Worm (Caenorhabditis elegans) whole organism, L1 larva: ENCODE data around the gene hex-3.

ENCODE experiments used
- C04F5.9 ChIP-seq: sonication (generic microtip); optimal IDR thresholded peaks from 2 replicates; lab custom pipeline; 2016; ENCODE audit warnings: missing genetic modification characterization, missing compliant biosample characterization
- C16A3.4 ChIP-seq: fragments of 150-350 bp; optimal IDR thresholded peaks from 2 replicates; lab custom pipeline; 2014; ENCODE audit warnings: missing biosample characterization, missing genetic modification characterization
- C34B4.2 ChIP-seq: sonication (generic microtip); optimal IDR thresholded peaks from 2 replicates; lab custom pipeline; 2017; ENCODE audit warnings: mild to moderate bottlenecking, missing genetic modification characterization, missing compliant biosample characterization
- F16B12.6 ChIP-seq: fragments of 150-350 bp; optimal IDR thresholded peaks from 2 replicates; lab custom pipeline; 2014; ENCODE audit warnings: missing biosample characterization, missing genetic modification characterization
- alr-1 ChIP-seq: fragments of 200-800 bp; sonication (Bioruptor generic); optimal IDR thresholded peaks from 2 replicates; lab custom pipeline; 2018; ENCODE audit warnings: borderline replicate concordance, mild to moderate bottlenecking, missing genetic modification characterization, missing compliant biosample characterization
- ama-1 ChIP-seq: fragments of 150-350 bp; optimal IDR thresholded peaks from 2 replicates; lab custom pipeline; 2014
- ceh-63 ChIP-seq: fragments of 200-800 bp; sonication (Bioruptor generic); optimal IDR thresholded peaks from 2 replicates; lab custom pipeline; 2018; ENCODE audit warnings: mild to moderate bottlenecking, missing genetic modification characterization, missing compliant biosample characterization
- ceh-8 ChIP-seq: fragments of 200-800 bp; sonication (Bioruptor generic); optimal IDR thresholded peaks from 2 replicates; lab custom pipeline; 2018; ENCODE audit warnings: mild to moderate bottlenecking, missing genetic modification characterization, moderate library complexity, missing compliant biosample characterization
- ceh-82 ChIP-seq, 3 experiments: fragments of 150-350 bp in 1 of 3; sonication (generic microtip) in 2 of 3; optimal IDR thresholded peaks; 2 replicates each; lab custom pipeline; 2014 to 2017; ENCODE audit warnings: missing biosample characterization in 3 of 3, missing genetic modification characterization in 3 of 3
- ces-1 ChIP-seq: fragments of 150-350 bp; optimal IDR thresholded peaks from 2 replicates; lab custom pipeline; 2014; ENCODE audit warnings: missing biosample characterization, missing genetic modification reagents, missing genetic modification characterization
- dpl-1 ChIP-seq, 3 experiments: fragments of 150-350 bp in 2 of 3; sonication (generic microtip) in 1 of 3; optimal IDR thresholded peaks; 2 replicates each; lab custom pipeline; 2014 to 2017; ENCODE audit warnings: missing biosample characterization in 3 of 3, missing genetic modification characterization in 3 of 3, missing genetic modification reagents in 3 of 3
- dsc-1 ChIP-seq: sonication (generic microtip); optimal IDR thresholded peaks from 2 replicates; lab custom pipeline; 2016; ENCODE audit warnings: mild to moderate bottlenecking, missing genetic modification characterization, missing compliant biosample characterization
- egl-27 ChIP-seq, 2 experiments: fragments of 150-350 bp in 1 of 2; sonication (generic microtip); optimal IDR thresholded peaks; 3 replicates each; lab custom pipeline; 2017 to 2018; ENCODE audit warnings: missing biosample characterization in 2 of 2, missing genetic modification characterization in 2 of 2, missing genetic modification reagents in 2 of 2
- elt-3 ChIP-seq, 6 experiments: fragments of 150-350 bp in 1 of 6; sonication (generic microtip); optimal IDR thresholded peaks; 2 replicates each; lab custom pipeline; 2017 to 2018; ENCODE audit warnings: missing biosample characterization in 6 of 6, missing genetic modification characterization in 6 of 6, inconsistent platforms in 1 of 6
- fkh-10 ChIP-seq: sonication (generic microtip); optimal IDR thresholded peaks from 2 replicates; lab custom pipeline; 2017; ENCODE audit warnings: missing biosample characterization, missing genetic modification reagents, missing genetic modification characterization
- fkh-8 ChIP-seq: sonication (generic microtip); optimal IDR thresholded peaks from 2 replicates; lab custom pipeline; 2016; ENCODE audit warnings: mild to moderate bottlenecking, missing genetic modification characterization, missing compliant biosample characterization
- fos-1 ChIP-seq: fragments of 150-350 bp; optimal IDR thresholded peaks from 2 replicates; lab custom pipeline; 2014; ENCODE audit warnings: missing biosample characterization, missing genetic modification characterization
- hpl-2 ChIP-seq: fragments of 150-350 bp; optimal IDR thresholded peaks from 2 replicates; lab custom pipeline; 2014; ENCODE audit warnings: missing biosample characterization, missing genetic modification reagents, missing genetic modification characterization
- isw-1 ChIP-seq: fragments of 200-800 bp; sonication (Bioruptor generic); IDR thresholded peaks from 2 replicates; pipeline ENCODE4 v1.3.6; 2022; ENCODE audit warnings: missing genetic modification characterization, missing compliant biosample characterization
- jun-1 ChIP-seq: fragments of 150-350 bp; optimal IDR thresholded peaks from 2 replicates; lab custom pipeline; 2014; ENCODE audit warnings: missing biosample characterization, missing genetic modification reagents, missing genetic modification characterization
- lin-13 ChIP-seq: fragments of 150-350 bp; optimal IDR thresholded peaks from 2 replicates; lab custom pipeline; 2014; ENCODE audit warnings: missing biosample characterization, missing genetic modification reagents, missing genetic modification characterization
- lin-14 ChIP-seq: fragments of 200-800 bp; sonication (Bioruptor generic); optimal IDR thresholded peaks from 2 replicates; lab custom pipeline; 2018; ENCODE audit warnings: mild to moderate bottlenecking, missing genetic modification characterization, moderate library complexity, missing compliant biosample characterization
- lin-15B ChIP-seq: fragments of 150-350 bp; sonication (generic microtip); optimal IDR thresholded peaks from 3 replicates; lab custom pipeline; 2014; ENCODE audit warnings: missing biosample characterization, missing genetic modification characterization
- lin-35 ChIP-seq, 2 experiments: fragments of 150-350 bp; optimal IDR thresholded peaks; 2 replicates each; lab custom pipeline; 2014; ENCODE audit warnings: missing biosample characterization in 2 of 2, missing genetic modification characterization in 2 of 2, missing genetic modification reagents in 2 of 2
- lin-39 ChIP-seq: fragments of 150-350 bp; optimal IDR thresholded peaks from 2 replicates; lab custom pipeline; 2014; ENCODE audit warnings: missing biosample characterization, missing genetic modification reagents, missing genetic modification characterization
- lsy-2 ChIP-seq, 2 experiments: fragments of 150-350 bp; optimal IDR thresholded peaks; 2 replicates each; lab custom pipeline; 2014; ENCODE audit warnings: missing biosample characterization in 2 of 2, missing genetic modification characterization in 2 of 2
- mdl-1 ChIP-seq, 2 experiments: fragments of 150-350 bp; optimal IDR thresholded peaks; 2 replicates each; lab custom pipeline; 2014 to 2017; ENCODE audit warnings: missing biosample characterization in 2 of 2, missing genetic modification characterization in 2 of 2, inconsistent platforms in 1 of 2
- mep-1 ChIP-seq: fragments of 150-350 bp; optimal IDR thresholded peaks from 2 replicates; lab custom pipeline; 2014; ENCODE audit warnings: missing biosample characterization, missing genetic modification characterization
- nhr-12 ChIP-seq: sonication (generic microtip); optimal IDR thresholded peaks from 2 replicates; lab custom pipeline; 2017; ENCODE audit warnings: missing biosample characterization, missing genetic modification characterization
- nhr-19 ChIP-seq: fragments of 200-800 bp; sonication (Bioruptor generic); conservative IDR thresholded peaks from 2 replicates; pipeline ENCODE4 v1.3.6; 2022; ENCODE audit warnings: missing genetic modification characterization, missing compliant biosample characterization
- nhr-237 ChIP-seq: fragments of 150-350 bp; optimal IDR thresholded peaks from 2 replicates; lab custom pipeline; 2014; ENCODE audit warnings: missing biosample characterization, missing genetic modification characterization
- nhr-71 ChIP-seq: sonication (generic microtip); optimal IDR thresholded peaks from 2 replicates; lab custom pipeline; 2016; ENCODE audit warnings: mild to moderate bottlenecking, missing genetic modification characterization, moderate library complexity, missing compliant biosample characterization
- nhr-76 ChIP-seq: sonication (generic microtip); optimal IDR thresholded peaks from 2 replicates; lab custom pipeline; 2017; ENCODE audit warnings: missing biosample characterization, missing genetic modification characterization
- nhr-84 ChIP-seq: sonication (generic microtip); optimal IDR thresholded peaks from 2 replicates; lab custom pipeline; 2017; ENCODE audit warnings: missing biosample characterization, missing genetic modification characterization
- nhr-85 ChIP-seq: sonication (generic microtip); peaks from one replicate; lab custom pipeline; 2016; ENCODE audit warnings: missing genetic modification characterization, inconsistent platforms, missing compliant biosample characterization
- nhr-90 ChIP-seq: sonication (generic microtip); optimal IDR thresholded peaks from 2 replicates; lab custom pipeline; 2016; ENCODE audit warnings: mild to moderate bottlenecking, missing genetic modification characterization, missing compliant biosample characterization; ENCODE audit not compliant: poor library complexity
- pax-3 ChIP-seq: fragments of 200-800 bp; sonication (Bioruptor generic); optimal IDR thresholded peaks from 2 replicates; lab custom pipeline; 2018; ENCODE audit warnings: mild to moderate bottlenecking, missing genetic modification characterization, moderate library complexity, missing compliant biosample characterization
- pqm-1 ChIP-seq: sonication (generic microtip); optimal IDR thresholded peaks from 3 replicates; lab custom pipeline; 2017; ENCODE audit warnings: missing biosample characterization, missing genetic modification characterization
- rnt-1 ChIP-seq: sonication (generic microtip); optimal IDR thresholded peaks from 2 replicates; lab custom pipeline; 2016; ENCODE audit warnings: mild to moderate bottlenecking, missing genetic modification characterization, moderate library complexity, missing compliant biosample characterization
- snu-23 ChIP-seq: sonication (generic microtip); optimal IDR thresholded peaks from 2 replicates; lab custom pipeline; 2016; ENCODE audit warnings: missing genetic modification characterization, missing compliant biosample characterization
- sptf-1 ChIP-seq: fragments of 150-350 bp; optimal IDR thresholded peaks from 2 replicates; lab custom pipeline; 2014; ENCODE audit warnings: missing biosample characterization, missing genetic modification characterization
- sup-37 ChIP-seq: fragments of 200-800 bp; sonication (Bioruptor generic); optimal IDR thresholded peaks from 2 replicates; lab custom pipeline; 2018; ENCODE audit warnings: mild to moderate bottlenecking, missing genetic modification characterization, missing compliant biosample characterization
- swsn-7 ChIP-seq: sonication (generic microtip); optimal IDR thresholded peaks from 2 replicates; lab custom pipeline; 2016; ENCODE audit warnings: missing genetic modification characterization, missing compliant biosample characterization
- tlp-1 ChIP-seq: fragments of 150-350 bp; optimal IDR thresholded peaks from 2 replicates; lab custom pipeline; 2014; ENCODE audit warnings: missing biosample characterization, missing genetic modification characterization
- unc-62 ChIP-seq: fragments of 150-350 bp; optimal IDR thresholded peaks from 2 replicates; lab custom pipeline; 2014; ENCODE audit warnings: missing biosample characterization, missing genetic modification reagents, missing genetic modification characterization
- unc-86 ChIP-seq: sonication (generic microtip); optimal IDR thresholded peaks from 2 replicates; lab custom pipeline; 2016; ENCODE audit warnings: missing genetic modification characterization, missing compliant biosample characterization
- unc-98 ChIP-seq: fragments of 200-800 bp; sonication (Bioruptor generic); IDR thresholded peaks from 2 replicates; pipeline ENCODE4 v1.3.6; 2022; ENCODE audit warnings: missing genetic modification characterization, missing compliant biosample characterization
- vab-15 ChIP-seq: sonication (generic microtip); optimal IDR thresholded peaks from 2 replicates; lab custom pipeline; 2017; ENCODE audit warnings: missing genotype, mild to moderate bottlenecking, missing genetic modification characterization, missing compliant biosample characterization
- xbp-1 ChIP-seq: sonication (generic microtip); optimal IDR thresholded peaks from 2 replicates; lab custom pipeline; 2016; ENCODE audit warnings: missing genetic modification characterization, missing compliant biosample characterization
- zip-4 ChIP-seq: fragments of 200-800 bp; sonication (Bioruptor generic); optimal IDR thresholded peaks from 2 replicates; lab custom pipeline; 2018; ENCODE audit warnings: mild to moderate bottlenecking, missing genetic modification characterization, moderate library complexity, missing compliant biosample characterization
- ztf-4 ChIP-seq: fragments of 150-350 bp; optimal IDR thresholded peaks from 2 replicates; lab custom pipeline; 2014; ENCODE audit warnings: missing biosample characterization, missing genetic modification characterization

Gene hex-3

DNA sequence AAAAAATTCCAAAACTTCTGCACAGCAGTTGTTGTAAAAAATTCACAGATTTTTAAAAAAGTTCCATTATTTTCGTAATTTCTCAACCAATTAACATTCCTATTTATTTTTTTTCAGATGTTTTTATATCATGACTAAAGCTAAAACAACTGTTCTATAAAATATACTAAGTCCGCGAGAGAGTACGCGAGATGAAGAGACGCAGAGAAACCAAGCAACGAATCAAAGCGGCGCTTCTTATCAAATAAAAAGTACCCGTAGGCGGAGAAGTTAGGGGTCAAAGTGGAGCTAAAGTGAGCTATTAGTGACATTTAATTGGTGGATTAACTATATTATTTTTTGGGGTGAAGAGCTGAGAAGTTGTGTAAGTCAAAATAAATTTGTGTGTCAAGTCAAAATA lies 16.4 kb upstream of the hex-3 start, which contains the start of gene sbsp-1:
TSS of gene sbsp-1 (plus strand) at position 301 of the 400 bp plus-strand sequence.
- TF ChIP-seq lsy-2 (tag; optimal IDR thresholded peaks at IDR 0.05; lab: Kevin White, UChicago) (no peak), dsc-1 (tag; lab: Kevin White, UChicago) (no peak), nhr-237 (no peak), unc-86 (no peak), fos-1 (no peak), ama-1 (lab: Kevin White, UChicago) (no peak), xbp-1 (tag; lab: Kevin White, UChicago) (no peak), nhr-76 (tag; lab: Kevin White, UChicago) (no peak), elt-3 (tag; optimal IDR thresholded peaks at IDR 0.05; lab: Kevin White, UChicago) (no peak), fkh-10 (GFP tag; lab: Kevin White, UChicago) (no peak), ces-1 (no peak), mdl-1 (tag; optimal IDR thresholded peaks at IDR 0.05; lab: Kevin White, UChicago) (no peak), sptf-1 (no peak), lin-14 (no peak)

DNA sequence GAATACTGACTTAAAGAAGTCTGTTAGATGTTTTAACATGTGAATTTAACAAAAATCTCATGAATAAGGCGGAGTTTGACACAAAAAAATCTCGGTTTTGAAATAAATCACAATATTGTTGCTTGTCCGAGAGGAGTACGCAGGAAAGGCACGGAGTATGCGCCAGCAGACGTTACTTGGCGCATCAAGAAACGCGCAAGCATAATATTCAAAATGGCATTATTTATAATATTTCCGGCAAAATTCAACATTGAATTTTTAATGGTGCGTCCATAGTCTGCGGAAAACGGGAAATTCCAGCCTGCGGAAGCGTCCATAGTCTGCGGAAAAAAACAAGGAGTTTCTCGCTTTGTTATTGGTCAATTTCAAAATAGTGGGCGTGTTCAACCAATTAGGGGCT lies 4.1 kb upstream of the hex-3 start, which contains the start of gene pde-12:
TSS of gene pde-12 (minus strand) at position 148 of the 400 bp plus-strand sequence.
- no peak for TF ChIP-seq C34B4.2 (tag; lab: Kevin White, UChicago)
- TF ChIP-seq mep-1: peak; percentile 94
- TF ChIP-seq C04F5.9 (tag; lab: Kevin White, UChicago): peak; percentile 81
- TF ChIP-seq nhr-84 (tag; lab: Kevin White, UChicago): no peak
- peak; percentile 13 for TF ChIP-seq nhr-237
- peak; percentile 79 for TF ChIP-seq pax-3 (tag; lab: Kevin White, UChicago)
- peak; percentile 91 for TF ChIP-seq nhr-19 (GFP tag; lab: Robert Waterston, UW)
- TF ChIP-seq ceh-82 (tag; optimal IDR thresholded peaks at IDR 0.05; lab: Kevin White, UChicago): peak; percentile 83 to 84 (median 83)
- no peak for TF ChIP-seq egl-27 (tag; optimal IDR thresholded peaks at IDR 0.05; lab: Kevin White, UChicago)
- no peak for TF ChIP-seq tlp-1 (tag; lab: Kevin White, UChicago)
- TF ChIP-seq lin-13 (GFP tag; lab: Kevin White, UChicago): peak; percentile 80
- peak; percentile 87 for TF ChIP-seq lin-39 (tag; lab: Kevin White, UChicago)
- TF ChIP-seq fkh-10 (GFP tag; lab: Kevin White, UChicago): peak; percentile 42
- peak; percentile 81 for TF ChIP-seq lin-15B (tag; lab: Kevin White, UChicago)
- no peak for TF ChIP-seq ceh-8 (GFP tag; lab: Kevin White, UChicago)
- no peak for TF ChIP-seq unc-98
- TF ChIP-seq F16B12.6 (tag; lab: Kevin White, UChicago): peak; percentile 70
- TF ChIP-seq isw-1 (GFP tag; lab: Robert Waterston, UW): peak; percentile 86
- peak; percentile 95 for TF ChIP-seq nhr-90 (tag; lab: Kevin White, UChicago)
- no peak for TF ChIP-seq zip-4 (GFP tag; lab: Kevin White, UChicago)
- TF ChIP-seq nhr-71 (tag; lab: Kevin White, UChicago): peak; percentile 95
- no peak for TF ChIP-seq ces-1
- TF ChIP-seq rnt-1 (tag; lab: Kevin White, UChicago): peak; percentile 95
- peak; percentile 93 for TF ChIP-seq swsn-7 (tag; lab: Kevin White, UChicago)
- TF ChIP-seq lin-35 (GFP tag; optimal IDR thresholded peaks at IDR 0.05; lab: Kevin White, UChicago): peak; percentile 87 to 92
- peak; percentile 84 for TF ChIP-seq fkh-8 (tag; lab: Kevin White, UChicago)
- no peak for TF ChIP-seq vab-15 (tag; lab: Kevin White, UChicago)
- no peak for TF ChIP-seq hpl-2 (GFP tag; lab: Kevin White, UChicago)
- TF ChIP-seq unc-62 (GFP tag; lab: Kevin White, UChicago): no peak
- peak; percentile 93 for TF ChIP-seq dsc-1 (tag; lab: Kevin White, UChicago)
- no peak for TF ChIP-seq ceh-63 (GFP tag; lab: Kevin White, UChicago)
- no peak for TF ChIP-seq pqm-1 (tag; lab: Kevin White, UChicago)
- TF ChIP-seq C16A3.4 (tag; lab: Kevin White, UChicago): peak; percentile 82
- TF ChIP-seq nhr-76 (tag; lab: Kevin White, UChicago): peak; percentile 27
- peak; percentile 77 to 88 (median 87) for TF ChIP-seq dpl-1 (GFP tag; optimal IDR thresholded peaks at IDR 0.05; lab: Kevin White, UChicago)
- peak; percentile 95 for TF ChIP-seq snu-23
- peak; percentile 72 for TF ChIP-seq ztf-4
- TF ChIP-seq ama-1 (lab: Kevin White, UChicago): no peak
- TF ChIP-seq lin-14: no peak
- TF ChIP-seq sup-37 (GFP tag; lab: Kevin White, UChicago): peak; percentile 69
- no peak for TF ChIP-seq alr-1 (tag; lab: Kevin White, UChicago)
- no peak for TF ChIP-seq nhr-12
- peak; percentile 77 for TF ChIP-seq jun-1 (tag; lab: Kevin White, UChicago)
- TF ChIP-seq nhr-85 (tag; lab: Kevin White, UChicago): peak; percentile 93
- peak; percentile 93 for TF ChIP-seq xbp-1 (tag; lab: Kevin White, UChicago)
